Worm (Caenorhabditis elegans) whole organism, midembryonic: ENCODE measurements around the gene C35B1.7.

Source experiments
- T22C8.4 ChIP-seq: fragments of 200-800 bp; sonication (Bioruptor generic); IDR thresholded peaks from 2 replicates; pipeline ENCODE4 v1.3.6; 2022; ENCODE audit warnings: missing genetic modification characterization, missing compliant biosample characterization
- cog-1 ChIP-seq: sonication (generic microtip); optimal IDR thresholded peaks from 2 replicates; lab custom pipeline; 2016; ENCODE audit warnings: missing genetic modification characterization, missing compliant biosample characterization
- flt-1 ChIP-seq: fragments of 200-800 bp; sonication (Bioruptor generic); IDR thresholded peaks from 2 replicates; pipeline ENCODE4 v1.3.6; 2022; ENCODE audit warnings: missing genetic modification characterization, missing compliant biosample characterization
- klf-2 ChIP-seq: fragments of 200-800 bp; sonication (Bioruptor generic); conservative IDR thresholded peaks from 2 replicates; pipeline ENCODE4 v1.3.6; 2022; ENCODE audit warnings: missing genetic modification reagents, missing genetic modification characterization, missing compliant biosample characterization
- med-1 ChIP-seq: sonication (generic microtip); optimal IDR thresholded peaks from 2 replicates; lab custom pipeline; 2017; ENCODE audit warnings: missing genetic modification characterization, mild to moderate bottlenecking, missing compliant biosample characterization, antibody characterized with exemption, missing genetic modification reagents; ENCODE audit not compliant: insufficient read depth
- ref-1 ChIP-seq: fragments of 200-800 bp; sonication (Bioruptor generic); conservative IDR thresholded peaks from 2 replicates; pipeline ENCODE4 v1.3.6; 2022; ENCODE audit warnings: missing genetic modification reagents, missing genetic modification characterization, missing compliant biosample characterization
- tab-1 ChIP-seq: fragments of 200-800 bp; sonication (Bioruptor generic); IDR thresholded peaks from 2 replicates; pipeline ENCODE4 v1.3.6; 2022; ENCODE audit warnings: missing genetic modification characterization, missing compliant biosample characterization
- ztf-23 ChIP-seq: fragments of 200-800 bp; sonication (Bioruptor generic); IDR thresholded peaks from 2 replicates; pipeline ENCODE4 v1.3.6; 2022; ENCODE audit warnings: missing genetic modification reagents, missing genetic modification characterization, missing compliant biosample characterization
- ztf-29 ChIP-seq: fragments of 200-800 bp; sonication (Bioruptor generic); IDR thresholded peaks from 2 replicates; pipeline ENCODE4 v1.3.6; 2022; ENCODE audit warnings: missing genetic modification reagents, missing genetic modification characterization, missing compliant biosample characterization

Gene C35B1.7

ce11 chrIV:4108767-4109166, at the start of gene C35B1.7:
C35B1.7 (plus strand) TSS chrIV:4109067.
- TF ChIP-seq ztf-23 (GFP tag; lab: Robert Waterston, UW) = no peak
- no peak for TF ChIP-seq med-1 (GFP tag; lab: Kevin White, UChicago)
- TF ChIP-seq klf-2 (GFP tag; lab: Robert Waterston, UW) = no peak
- TF ChIP-seq T22C8.4 (GFP tag; lab: Robert Waterston, UW) = no peak
- TF ChIP-seq flt-1 = no peak
- no peak for TF ChIP-seq ztf-29 (GFP tag; lab: Robert Waterston, UW)

ce11 chrIV:4063573-4063972, 45.3 kb upstream of the C35B1.7 start, which contains the start of gene ilys-6:
ilys-6 (minus strand) TSS chrIV:4063673.
- TF ChIP-seq ztf-23 (GFP tag; lab: Robert Waterston, UW) = no peak
- no peak for TF ChIP-seq ztf-29 (GFP tag; lab: Robert Waterston, UW)
- TF ChIP-seq cog-1 (tag; lab: Kevin White, UChicago) = no peak
- TF ChIP-seq T22C8.4 (GFP tag; lab: Robert Waterston, UW) = no peak
- no peak for TF ChIP-seq ref-1
- no peak for TF ChIP-seq klf-2 (GFP tag; lab: Robert Waterston, UW)
- no peak for TF ChIP-seq flt-1
- no peak for TF ChIP-seq tab-1 (GFP tag; lab: Robert Waterston, UW)
- TF ChIP-seq med-1 (GFP tag; lab: Kevin White, UChicago) = no peak

ce11 chrIV:4067336-4067735, 41.5 kb upstream of the C35B1.7 start:
- TF ChIP-seq ztf-23 (GFP tag; lab: Robert Waterston, UW) = no peak
- no peak for TF ChIP-seq med-1 (GFP tag; lab: Kevin White, UChicago)
- TF ChIP-seq klf-2 (GFP tag; lab: Robert Waterston, UW) = no peak
- TF ChIP-seq cog-1 (tag; lab: Kevin White, UChicago) = no peak
- no peak for TF ChIP-seq ztf-29 (GFP tag; lab: Robert Waterston, UW)
- no peak for TF ChIP-seq flt-1
- TF ChIP-seq ref-1 = no peak

ce11 chrIV:4068480-4068879, 40.4 kb upstream of the C35B1.7 start, which contains the start of gene fbxb-55:
fbxb-55 (plus strand) TSS chrIV:4068780.
- TF ChIP-seq klf-2 (GFP tag; lab: Robert Waterston, UW) (no peak), ztf-29 (GFP tag; lab: Robert Waterston, UW) (no peak), flt-1 (no peak), ref-1 (no peak), med-1 (GFP tag; lab: Kevin White, UChicago) (no peak), T22C8.4 (GFP tag; lab: Robert Waterston, UW) (no peak), ztf-23 (GFP tag; lab: Robert Waterston, UW) (no peak), cog-1 (tag; lab: Kevin White, UChicago) (no peak), tab-1 (GFP tag; lab: Robert Waterston, UW) (no peak)

ce11 chrIV:4070810-4071209, 38.1 kb upstream of the C35B1.7 start:
- TF ChIP-seq ztf-29 (GFP tag; lab: Robert Waterston, UW) (no peak), cog-1 (tag; lab: Kevin White, UChicago) (no peak), ztf-23 (GFP tag; lab: Robert Waterston, UW) (0 out of 2 replicates have a peak, but pooled peaks have one; percentile 37)

- TF ChIP-seq klf-2 (GFP tag; lab: Robert Waterston, UW) (no peak), T22C8.4 (GFP tag; lab: Robert Waterston, UW) (no peak), flt-1 (no peak), tab-1 (GFP tag; lab: Robert Waterston, UW) (no peak), ref-1 (no peak), cog-1 (tag; lab: Kevin White, UChicago) (no peak), ztf-29 (GFP tag; lab: Robert Waterston, UW) (no peak), ztf-23 (GFP tag; lab: Robert Waterston, UW) (no peak), med-1 (GFP tag; lab: Kevin White, UChicago) (no peak)
Measured at ce11 chrIV:4072027-4072426, 36.8 kb upstream of the C35B1.7 start, which contains the start of gene pqn-75. pqn-75 (plus strand) TSS chrIV:4072327.

- TF ChIP-seq ztf-29 (GFP tag; lab: Robert Waterston, UW) (no peak), T22C8.4 (GFP tag; lab: Robert Waterston, UW) (no peak), ztf-23 (GFP tag; lab: Robert Waterston, UW) (no peak), cog-1 (tag; lab: Kevin White, UChicago) (no peak), ref-1 (no peak), klf-2 (GFP tag; lab: Robert Waterston, UW) (no peak), tab-1 (GFP tag; lab: Robert Waterston, UW) (no peak), flt-1 (no peak), med-1 (GFP tag; lab: Kevin White, UChicago) (no peak)
Measured at ce11 chrIV:4074610-4075009, 34.3 kb upstream of the C35B1.7 start, which contains the start of gene W03D2.9. W03D2.9 (minus strand) TSS chrIV:4074710.

ce11 chrIV:4076690-4077295, 32.1 kb upstream of the C35B1.7 start:
- TF ChIP-seq flt-1 = 0 out of 2 replicates have a peak, but pooled peaks have one; percentile 26
- TF ChIP-seq T22C8.4 (GFP tag; lab: Robert Waterston, UW) = no peak
- TF ChIP-seq klf-2 (GFP tag; lab: Robert Waterston, UW) = no peak
- TF ChIP-seq ztf-23 (GFP tag; lab: Robert Waterston, UW) = no peak
- TF ChIP-seq tab-1 (GFP tag; lab: Robert Waterston, UW) = 0 out of 2 replicates have a peak, but pooled peaks have one; percentile 38

ce11 chrIV:4078901-4079300, 30.0 kb upstream of the C35B1.7 start, which contains the start of gene C35B1.8:
C35B1.8 (minus strand) TSS chrIV:4079001.
- no peak for TF ChIP-seq ztf-23 (GFP tag; lab: Robert Waterston, UW)
- TF ChIP-seq flt-1 = no peak

ce11 chrIV:4079514-4079913, 29.4 kb upstream of the C35B1.7 start, which contains the start of gene C35B1.4:
C35B1.4 (plus strand) TSS chrIV:4079814.
- no peak for TF ChIP-seq T22C8.4 (GFP tag; lab: Robert Waterston, UW)
- TF ChIP-seq ref-1 = no peak
- no peak for TF ChIP-seq cog-1 (tag; lab: Kevin White, UChicago)
- no peak for TF ChIP-seq klf-2 (GFP tag; lab: Robert Waterston, UW)
- TF ChIP-seq med-1 (GFP tag; lab: Kevin White, UChicago) = no peak
- TF ChIP-seq ztf-23 (GFP tag; lab: Robert Waterston, UW) = no peak
- TF ChIP-seq flt-1 = no peak
- TF ChIP-seq tab-1 (GFP tag; lab: Robert Waterston, UW) = no peak
- no peak for TF ChIP-seq ztf-29 (GFP tag; lab: Robert Waterston, UW)
